Fruit fly (Drosophila melanogaster): Measurements from ENCODE around the gene CG18301.

DNA sequence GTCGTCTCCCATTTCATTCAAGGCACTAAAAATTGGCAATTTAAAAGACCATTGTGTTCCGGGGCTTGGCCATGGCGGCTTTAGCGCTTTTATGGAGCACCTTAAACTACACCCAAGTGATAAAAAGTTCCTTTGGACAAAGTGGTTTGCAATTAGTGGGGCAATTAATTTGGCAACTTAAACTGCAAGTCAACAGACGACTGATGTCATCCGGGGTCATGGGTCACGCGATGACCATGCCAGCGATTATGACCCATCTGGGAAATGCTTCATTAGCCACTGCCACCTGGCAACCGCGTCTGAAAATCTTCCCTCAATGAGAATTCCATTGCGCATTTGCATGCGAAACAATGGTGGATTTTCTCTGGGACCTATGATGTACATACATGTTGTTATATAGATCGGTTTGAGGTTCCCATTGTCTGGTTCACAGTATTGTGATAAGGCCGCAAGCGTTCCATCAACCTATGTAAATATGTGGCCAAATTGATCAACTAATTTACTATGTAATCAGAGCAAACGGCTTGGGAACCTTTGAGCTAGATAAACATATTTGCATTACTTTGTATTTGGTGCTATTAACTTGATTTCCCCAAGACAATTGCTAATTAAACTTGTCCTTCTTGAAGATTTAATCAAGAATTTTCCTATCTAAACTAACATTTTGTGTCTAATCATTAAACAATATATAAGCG lies 34.4 kb upstream of the CG18301 start:
- TF ChIP-seq Myc (optimal IDR thresholded peaks at IDR 0.05) (no peak), h (optimal IDR thresholded peaks at IDR 0.05) (no peak), psq (optimal IDR thresholded peaks at IDR 0.05) (no peak)

Measured in Kc167 (cell line).